Comparison of ENCODE assay signal across 1 fruit fly cellular context in genomic region chr3R:17718051-17718693, dm6.
TF ChIP-seq lines count a peak whose summit lies in the region.

Gene osa, minus strand, starts transcription at chr3R:17718350.

TF ChIP-seq in whole organism, embryonic, 481 proteins besides CTCF, POLR2A, EP300 and RAD21 (continued from another document and continues in another):
- TF ChIP-seq ro (GFP tag; IDR thresholded peaks at IDR 0.05; lab: Robert Waterston, UW) (no peak), slou (GFP tag; optimal IDR thresholded peaks at IDR 0.05; lab: Kevin White, UChicago) (no peak), CG17385 (GFP tag; optimal IDR thresholded peaks at IDR 0.05; lab: Kevin White, UChicago) (peak; percentile 4), amos (GFP tag; IDR thresholded peaks at IDR 0.05; lab: Robert Waterston, UW; ENCODE audit: partially characterized antibody) (no peak), ssp (GFP tag; IDR thresholded peaks at IDR 0.05; lab: Robert Waterston, UW) (no peak), croc (GFP tag; conservative IDR thresholded peaks at IDR 0.05; lab: Robert Waterston, UW) (no peak), CG15269 (tag; optimal IDR thresholded peaks at IDR 0.05; lab: Kevin White, UChicago) (no peak), CG18619 (GFP tag; optimal IDR thresholded peaks at IDR 0.05; lab: Kevin White, UChicago) (no peak), pb (GFP tag; optimal IDR thresholded peaks at IDR 0.05; lab: Kevin White, UChicago) (no peak), CG13123 (GFP tag; optimal IDR thresholded peaks at IDR 0.05; lab: Kevin White, UChicago) (no peak), Atf3 (GFP tag; optimal IDR thresholded peaks at IDR 0.05; lab: Kevin White, UChicago) (no peak), CG17829 (tag; optimal IDR thresholded peaks at IDR 0.05; lab: Kevin White, UChicago) (peak; percentile 21), CG9876 (GFP tag; optimal IDR thresholded peaks at IDR 0.05; lab: Kevin White, UChicago) (no peak), CG31365 (tag; optimal IDR thresholded peaks at IDR 0.05; lab: Kevin White, UChicago) (no peak), salm (tag; optimal IDR thresholded peaks at IDR 0.05; lab: Kevin White, UChicago) (no peak), trem (tag; optimal IDR thresholded peaks at IDR 0.05; lab: Kevin White, UChicago) (peak; percentile 53), MBD-R2 (GFP tag; IDR thresholded peaks at IDR 0.05; lab: Robert Waterston, UW) (no peak), Drgx (GFP tag; IDR thresholded peaks at IDR 0.05; lab: Robert Waterston, UW) (no peak), ken (GFP tag; IDR thresholded peaks at IDR 0.05; lab: Robert Waterston, UW) (no peak), CG6683 (GFP tag; optimal IDR thresholded peaks at IDR 0.05; lab: Kevin White, UChicago) (no peak), CG2712 (tag; optimal IDR thresholded peaks at IDR 0.05; lab: Kevin White, UChicago) (peak; percentile 25), Lim3 (GFP tag; IDR thresholded peaks at IDR 0.05; lab: Robert Waterston, UW) (no peak), gce (GFP tag; IDR thresholded peaks at IDR 0.05; lab: Robert Waterston, UW) (no peak), CG32767 (GFP tag; IDR thresholded peaks at IDR 0.05; lab: Robert Waterston, UW) (no peak), CG13287 (GFP tag; IDR thresholded peaks at IDR 0.05; lab: Robert Waterston, UW; ENCODE audit: partially characterized antibody) (no peak), gt (GFP tag; IDR thresholded peaks at IDR 0.05; lab: Robert Waterston, UW) (no peak), CG7786 (GFP tag; optimal IDR thresholded peaks at IDR 0.05; lab: Kevin White, UChicago) (no peak), Abd-B (GFP tag; optimal IDR thresholded peaks at IDR 0.05; lab: Kevin White, UChicago) (no peak), nom (GFP tag; optimal IDR thresholded peaks at IDR 0.05; lab: Kevin White, UChicago) (peak; percentile 43), pum (GFP tag; optimal IDR thresholded peaks at IDR 0.05; lab: Kevin White, UChicago) (no peak), CG2202 (tag; optimal IDR thresholded peaks at IDR 0.05; lab: Kevin White, UChicago) (no peak), CG17328 (GFP tag; IDR thresholded peaks at IDR 0.05; lab: Robert Waterston, UW) (no peak), Nf-YC (tag; optimal IDR thresholded peaks at IDR 0.05; lab: Kevin White, UChicago) (no peak), zfh2 (GFP tag; optimal IDR thresholded peaks at IDR 0.05; lab: Kevin White, UChicago) (no peak), Sry-β (GFP tag; optimal IDR thresholded peaks at IDR 0.05; lab: Kevin White, UChicago) (no peak), CG3163 (GFP tag; optimal IDR thresholded peaks at IDR 0.05; lab: Kevin White, UChicago) (no peak), abd-A (tag; optimal IDR thresholded peaks at IDR 0.05; lab: Kevin White, UChicago) (no peak), br (optimal IDR thresholded peaks at IDR 0.05; lab: Kevin White, UChicago) (no peak), CG10321 (GFP tag; IDR thresholded peaks at IDR 0.05; lab: Robert Waterston, UW) (no peak), Dip2 (GFP tag; IDR thresholded peaks at IDR 0.05; lab: Robert Waterston, UW) (no peak), zen (tag; optimal IDR thresholded peaks at IDR 0.05; lab: Kevin White, UChicago) (no peak), Tbp (GFP tag; optimal IDR thresholded peaks at IDR 0.05; lab: Kevin White, UChicago) (no peak), tap (tag; optimal IDR thresholded peaks at IDR 0.05; lab: Kevin White, UChicago) (no peak), rib (GFP tag; IDR thresholded peaks at IDR 0.05; lab: Robert Waterston, UW) (no peak), CG4854 (GFP tag; optimal IDR thresholded peaks at IDR 0.05; lab: Kevin White, UChicago) (no peak), Oli (tag; optimal IDR thresholded peaks at IDR 0.05; lab: Kevin White, UChicago) (no peak), kni (GFP tag; optimal IDR thresholded peaks at IDR 0.05; lab: Kevin White, UChicago) (no peak), CG5953 (GFP tag; IDR thresholded peaks at IDR 0.05; lab: Robert Waterston, UW) (no peak), Nf-YB (GFP tag; optimal IDR thresholded peaks at IDR 0.05; lab: Kevin White, UChicago) (no peak), tio (GFP tag; optimal IDR thresholded peaks at IDR 0.05; lab: Kevin White, UChicago) (no peak), CG10267 (tag; optimal IDR thresholded peaks at IDR 0.05; lab: Kevin White, UChicago) (peak; percentile 35), CG30431 (GFP tag; optimal IDR thresholded peaks at IDR 0.05; lab: Kevin White, UChicago) (no peak), CG11560 (tag; IDR thresholded peaks at IDR 0.05; lab: Robert Waterston, UW) (no peak), CG16813 (GFP tag; IDR thresholded peaks at IDR 0.05; lab: Robert Waterston, UW; ENCODE audit: partially characterized antibody) (no peak), HmgZ (tag; optimal IDR thresholded peaks at IDR 0.05; lab: Kevin White, UChicago) (peak; percentile 43), Hand (GFP tag; optimal IDR thresholded peaks at IDR 0.05; lab: Kevin White, UChicago) (no peak), Ets65A (GFP tag; lab: Kevin White, UChicago) (peak; percentile 48), Sry-δ (GFP tag; optimal IDR thresholded peaks at IDR 0.05; lab: Kevin White, UChicago) (peak; percentile 94), aop (GFP tag; IDR thresholded peaks at IDR 0.05; lab: Robert Waterston, UW) (no peak), tup (GFP tag; optimal IDR thresholded peaks at IDR 0.05; lab: Kevin White, UChicago) (no peak), zen2 (GFP tag; IDR thresholded peaks at IDR 0.05; lab: Robert Waterston, UW; ENCODE audit: partially characterized antibody) (no peak), CG4820 (GFP tag; optimal IDR thresholded peaks at IDR 0.05; lab: Kevin White, UChicago) (no peak), ftz-f1 (GFP tag; optimal IDR thresholded peaks at IDR 0.05; lab: Kevin White, UChicago) (no peak), CG4730 (GFP tag; IDR thresholded peaks at IDR 0.05; lab: Robert Waterston, UW) (no peak), CG5180 (GFP tag; optimal IDR thresholded peaks at IDR 0.05; lab: Kevin White, UChicago) (no peak), slbo (GFP tag; IDR thresholded peaks at IDR 0.05; lab: Robert Waterston, UW) (no peak), Dref (GFP tag; IDR thresholded peaks at IDR 0.05; lab: Robert Waterston, UW) (no peak), Doc2 (GFP tag; IDR thresholded peaks at IDR 0.05; lab: Robert Waterston, UW) (no peak), CG17186 (GFP tag; optimal IDR thresholded peaks at IDR 0.05; lab: Kevin White, UChicago) (peak; percentile 75), CG6854 (GFP tag; optimal IDR thresholded peaks at IDR 0.05; lab: Kevin White, UChicago) (no peak), seq (GFP tag; IDR thresholded peaks at IDR 0.05; lab: Robert Waterston, UW) (no peak), dmrt11E (tag; optimal IDR thresholded peaks at IDR 0.05; lab: Kevin White, UChicago) (peak; percentile 6), MTF-1 (GFP tag; optimal IDR thresholded peaks at IDR 0.05; lab: Kevin White, UChicago; ENCODE audit: borderline replicate concordance) (no peak), tin (GFP tag; optimal IDR thresholded peaks at IDR 0.05; lab: Kevin White, UChicago) (no peak), pzg (GFP tag; optimal IDR thresholded peaks at IDR 0.05; lab: Kevin White, UChicago) (peak; percentile 83), Lpt (GFP tag; optimal IDR thresholded peaks at IDR 0.05; lab: Kevin White, UChicago) (no peak), hbn (GFP tag; IDR thresholded peaks at IDR 0.05; lab: Robert Waterston, UW; ENCODE audit: partially characterized antibody) (no peak), pita (GFP tag; optimal IDR thresholded peaks at IDR 0.05; lab: Kevin White, UChicago) (no peak), gfzf (GFP tag; optimal IDR thresholded peaks at IDR 0.05; lab: Kevin White, UChicago) (peak; percentile 58), CG2120 (GFP tag; optimal IDR thresholded peaks at IDR 0.05; lab: Kevin White, UChicago) (no peak), CG5245 (GFP tag; optimal IDR thresholded peaks at IDR 0.05; lab: Kevin White, UChicago) (no peak), Ada2b (GFP tag; IDR thresholded peaks at IDR 0.05; lab: Robert Waterston, UW) (no peak), NfI (GFP tag; optimal IDR thresholded peaks at IDR 0.05; lab: Kevin White, UChicago) (no peak), emc (GFP tag; optimal IDR thresholded peaks at IDR 0.05; lab: Kevin White, UChicago) (no peak), fd102C (GFP tag; optimal IDR thresholded peaks at IDR 0.05; lab: Kevin White, UChicago) (no peak), sima (GFP tag; optimal IDR thresholded peaks at IDR 0.05; lab: Kevin White, UChicago) (no peak), crp (GFP tag; optimal IDR thresholded peaks at IDR 0.05; lab: Kevin White, UChicago) (no peak), CG12219 (GFP tag; optimal IDR thresholded peaks at IDR 0.05; lab: Kevin White, UChicago) (peak; percentile 0), sisA (GFP tag; IDR thresholded peaks at IDR 0.05; lab: Robert Waterston, UW) (no peak), corto (GFP tag; optimal IDR thresholded peaks at IDR 0.05; lab: Kevin White, UChicago) (peak; percentile 23), CG4404 (GFP tag; IDR thresholded peaks at IDR 0.05; lab: Robert Waterston, UW) (no peak), Mad (GFP tag; optimal IDR thresholded peaks at IDR 0.05; lab: Kevin White, UChicago) (no peak), CG14965 (GFP tag; optimal IDR thresholded peaks at IDR 0.05; lab: Kevin White, UChicago; ENCODE audit: borderline replicate concordance) (no peak), H15 (GFP tag; IDR thresholded peaks at IDR 0.05; lab: Robert Waterston, UW) (no peak), CG43689 (GFP tag; IDR thresholded peaks at IDR 0.05; lab: Robert Waterston, UW) (no peak), CG9437 (GFP tag; optimal IDR thresholded peaks at IDR 0.05; lab: Kevin White, UChicago) (no peak), CG10274 (GFP tag; optimal IDR thresholded peaks at IDR 0.05; lab: Kevin White, UChicago) (no peak), CG10431 (GFP tag; optimal IDR thresholded peaks at IDR 0.05; lab: Kevin White, UChicago) (no peak), CG12236 (GFP tag; optimal IDR thresholded peaks at IDR 0.05; lab: Kevin White, UChicago) (no peak), Fer1 (GFP tag; optimal IDR thresholded peaks at IDR 0.05; lab: Kevin White, UChicago) (peak; percentile 34), CG18011 (GFP tag; optimal IDR thresholded peaks at IDR 0.05; lab: Kevin White, UChicago) (no peak), CG15514 (GFP tag; optimal IDR thresholded peaks at IDR 0.05; lab: Kevin White, UChicago) (no peak), Hr78 (GFP tag; optimal IDR thresholded peaks at IDR 0.05; lab: Kevin White, UChicago) (no peak), sens (GFP tag; lab: Kevin White, UChicago) (peak; percentile 66), CG10959 (GFP tag; IDR thresholded peaks at IDR 0.05; lab: Robert Waterston, UW) (no peak), CG9817 (tag; optimal IDR thresholded peaks at IDR 0.05; lab: Kevin White, UChicago) (no peak), CG12391 (tag; optimal IDR thresholded peaks at IDR 0.05; lab: Kevin White, UChicago) (peak; percentile 10), CG2199 (GFP tag; IDR thresholded peaks at IDR 0.05; lab: Robert Waterston, UW) (no peak), Atf-2 (GFP tag; optimal IDR thresholded peaks at IDR 0.05; lab: Kevin White, UChicago) (no peak), mirr (GFP tag; optimal IDR thresholded peaks at IDR 0.05; lab: Kevin White, UChicago) (no peak), wor (GFP tag; IDR thresholded peaks at IDR 0.05; lab: Robert Waterston, UW) (no peak), Camta (GFP tag; optimal IDR thresholded peaks at IDR 0.05; lab: Kevin White, UChicago) (peak; percentile 2), Jarid2 (GFP tag; optimal IDR thresholded peaks at IDR 0.05; lab: Kevin White, UChicago) (peak; percentile 56), Med (GFP tag; lab: Kevin White, UChicago) (peak; percentile 85), gcm2 (GFP tag; optimal IDR thresholded peaks at IDR 0.05; lab: Kevin White, UChicago) (no peak), Hr51 (GFP tag; optimal IDR thresholded peaks at IDR 0.05; lab: Kevin White, UChicago) (no peak), E2f2 (GFP tag; IDR thresholded peaks at IDR 0.05; lab: Robert Waterston, UW) (no peak), ara (GFP tag; IDR thresholded peaks at IDR 0.05; lab: Robert Waterston, UW) (no peak), Mrtf (GFP tag; IDR thresholded peaks at IDR 0.05; lab: Robert Waterston, UW) (no peak), sug (tag; optimal IDR thresholded peaks at IDR 0.05; lab: Kevin White, UChicago) (peak; percentile 29), stc (GFP tag; IDR thresholded peaks at IDR 0.05; lab: Robert Waterston, UW) (no peak), lbe (GFP tag; optimal IDR thresholded peaks at IDR 0.05; lab: Kevin White, UChicago) (peak; percentile 54), peb (GFP tag; IDR thresholded peaks at IDR 0.05; lab: Robert Waterston, UW) (no peak), sd (tag; optimal IDR thresholded peaks at IDR 0.05; lab: Kevin White, UChicago) (no peak), gsb-n (tag; optimal IDR thresholded peaks at IDR 0.05; lab: Kevin White, UChicago) (peak; percentile 4), CG30403 (GFP tag; optimal IDR thresholded peaks at IDR 0.05; lab: Kevin White, UChicago) (no peak), CkIIα-i1 (GFP tag; IDR thresholded peaks at IDR 0.05; lab: Robert Waterston, UW) (no peak), dm (GFP tag; optimal IDR thresholded peaks at IDR 0.05; lab: Kevin White, UChicago) (no peak), Bteb2 (GFP tag; optimal IDR thresholded peaks at IDR 0.05; lab: Kevin White, UChicago) (no peak), CG16779 (GFP tag; IDR thresholded peaks at IDR 0.05; lab: Robert Waterston, UW) (no peak), CG12071 (GFP tag; optimal IDR thresholded peaks at IDR 0.05; lab: Kevin White, UChicago) (no peak), CG14050 (GFP tag; IDR thresholded peaks at IDR 0.05; lab: Robert Waterston, UW) (no peak), bbx (GFP tag; IDR thresholded peaks at IDR 0.05; lab: Robert Waterston, UW; ENCODE audit: partially characterized antibody) (no peak), Hr39 (optimal IDR thresholded peaks at IDR 0.05; lab: Kevin White, UChicago) (no peak), Six4 (GFP tag; optimal IDR thresholded peaks at IDR 0.05; lab: Kevin White, UChicago) (no peak), Fer2 (tag; optimal IDR thresholded peaks at IDR 0.05; lab: Kevin White, UChicago) (no peak), Hr3 (GFP tag; optimal IDR thresholded peaks at IDR 0.05; lab: Kevin White, UChicago) (no peak), CG8388 (GFP tag; optimal IDR thresholded peaks at IDR 0.05; lab: Kevin White, UChicago) (no peak), pfk (GFP tag; optimal IDR thresholded peaks at IDR 0.05; lab: Kevin White, UChicago) (peak; percentile 88), CG2889 (GFP tag; IDR thresholded peaks at IDR 0.05; lab: Robert Waterston, UW) (no peak), D19B (GFP tag; optimal IDR thresholded peaks at IDR 0.05; lab: Kevin White, UChicago) (no peak), CG14860 (GFP tag; IDR thresholded peaks at IDR 0.05; lab: Robert Waterston, UW; ENCODE audit: partially characterized antibody) (no peak)
